Fruit fly (Drosophila melanogaster): ENCODE data around the gene GluRIIA.

Gene GluRIIA

dm6 chr2L:5546518-5547287 lies 8.2 kb upstream of the GluRIIA start, which contains the start of gene Oscillin (continued):
- TF ChIP-seq dan (GFP tag; IDR thresholded peaks at IDR 0.05) (no peak), CG9215 (GFP tag; IDR thresholded peaks at IDR 0.05) (peak; percentile 77), CG3726 (GFP tag; IDR thresholded peaks at IDR 0.05) (no peak), CG17359 (tag; optimal IDR thresholded peaks at IDR 0.05) (peak; percentile 91), D19B (GFP tag; optimal IDR thresholded peaks at IDR 0.05) (peak; percentile 72), en (GFP tag; optimal IDR thresholded peaks at IDR 0.05) (no peak), CG6654 (GFP tag; optimal IDR thresholded peaks at IDR 0.05) (peak; percentile 45), bsh (GFP tag; optimal IDR thresholded peaks at IDR 0.05) (peak in 1 of 2 experiments; percentile 93), croc (GFP tag; conservative IDR thresholded peaks at IDR 0.05) (peak; percentile 72; the same call in 2 of the 3 replicates), CG4617 (GFP tag; optimal IDR thresholded peaks at IDR 0.05; ENCODE audit: borderline replicate concordance) (no peak), fd102C (GFP tag; optimal IDR thresholded peaks at IDR 0.05) (no peak), onecut (GFP tag; IDR thresholded peaks at IDR 0.05) (peak; percentile 67), CG11560 (tag; IDR thresholded peaks at IDR 0.05) (no peak), CG8359 (GFP tag; optimal IDR thresholded peaks at IDR 0.05; ENCODE audit: borderline replicate concordance) (peak; percentile 44), Tbp (GFP tag; optimal IDR thresholded peaks at IDR 0.05) (no peak), Mrtf (GFP tag; IDR thresholded peaks at IDR 0.05) (peak; percentile 75; the same call in 1 of the 3 replicates), Lpt (GFP tag; optimal IDR thresholded peaks at IDR 0.05) (no peak), Dref (GFP tag; IDR thresholded peaks at IDR 0.05) (no peak), chif (GFP tag; optimal IDR thresholded peaks at IDR 0.05) (peak in 1 of 2 experiments; percentile 30), crc (GFP tag; optimal IDR thresholded peaks at IDR 0.05) (peak; percentile 42), jumu (GFP tag; optimal IDR thresholded peaks at IDR 0.05) (no peak), odd (GFP tag; optimal IDR thresholded peaks at IDR 0.05) (peak; percentile 76), CG1832 (GFP tag; optimal IDR thresholded peaks at IDR 0.05) (no peak), unpg (GFP tag; optimal IDR thresholded peaks at IDR 0.05) (peak; percentile 88), mirr (GFP tag; optimal IDR thresholded peaks at IDR 0.05) (no peak), gfzf (GFP tag; optimal IDR thresholded peaks at IDR 0.05) (no peak), ERR (GFP tag; optimal IDR thresholded peaks at IDR 0.05) (peak; percentile 43), Vsx1 (GFP tag; optimal IDR thresholded peaks at IDR 0.05) (no peak), NK7.1 (GFP tag; optimal IDR thresholded peaks at IDR 0.05) (no peak), CG12769 (tag; optimal IDR thresholded peaks at IDR 0.05) (peak; percentile 13), tll (GFP tag; optimal IDR thresholded peaks at IDR 0.05) (no peak), Dbx (GFP tag; IDR thresholded peaks at IDR 0.05) (peak; percentile 79), Sry-δ (GFP tag; optimal IDR thresholded peaks at IDR 0.05) (peak; percentile 32), trem (tag; optimal IDR thresholded peaks at IDR 0.05) (peak; percentile 69), CG34422 (GFP tag; IDR thresholded peaks at IDR 0.05) (peak; percentile 87), toy (GFP tag; IDR thresholded peaks at IDR 0.05) (0 out of 2 replicates have a peak, but pooled peaks have one; percentile 38), klu (GFP tag; IDR thresholded peaks at IDR 0.05) (peak; percentile 72), exex (tag; optimal IDR thresholded peaks at IDR 0.05) (peak; percentile 51), CG17186 (GFP tag; optimal IDR thresholded peaks at IDR 0.05) (no peak), lov (optimal IDR thresholded peaks at IDR 0.05) (no peak), lov (GFP tag; IDR thresholded peaks at IDR 0.05) (peak; percentile 77; the same call in 2 of the 3 replicates), CG7987 (GFP tag; optimal IDR thresholded peaks at IDR 0.05) (peak; percentile 44), ind (GFP tag; optimal IDR thresholded peaks at IDR 0.05) (peak; percentile 71), sim (GFP tag; IDR thresholded peaks at IDR 0.05) (peak; percentile 71), grau (tag; optimal IDR thresholded peaks at IDR 0.05) (peak; percentile 86), Awh (GFP tag; IDR thresholded peaks at IDR 0.05) (peak; percentile 91), oc (tag; optimal IDR thresholded peaks at IDR 0.05) (peak; percentile 87), insv (GFP tag; optimal IDR thresholded peaks at IDR 0.05) (peak in 1 of 2 experiments; percentile 35), CG15269 (tag; optimal IDR thresholded peaks at IDR 0.05) (peak; percentile 75)
